Worm (Caenorhabditis elegans): ENCODE data around the gene ZK896.1.

ZK896.1 gene

ce11 chrIV:12845596-12845995 is 29.6 kb downstream of the ZK896.1 start, which contains the start of gene txt-19:
txt-19 (plus strand) TSS chrIV:12845899.
- TF ChIP-seq odd-2 (tag; optimal IDR thresholded peaks at IDR 0.05) (no peak), C08G9.2 (tag; optimal IDR thresholded peaks at IDR 0.05) (no peak), ceh-30 (tag; optimal IDR thresholded peaks at IDR 0.05) (no peak), ceh-34 (tag; optimal IDR thresholded peaks at IDR 0.05) (no peak), hlh-13 (GFP tag; optimal IDR thresholded peaks at IDR 0.05) (no peak), hlh-6 (tag; optimal IDR thresholded peaks at IDR 0.05) (no peak), ceh-9 (tag; optimal IDR thresholded peaks at IDR 0.05) (no peak), F13H6.1 (tag; optimal IDR thresholded peaks at IDR 0.05) (no peak), lin-11 (tag; optimal IDR thresholded peaks at IDR 0.05) (no peak), fax-1 (tag; optimal IDR thresholded peaks at IDR 0.05) (peak; percentile 13), dve-1 (tag; optimal IDR thresholded peaks at IDR 0.05) (no peak), ahr-1 (tag; optimal IDR thresholded peaks at IDR 0.05) (no peak), pat-9 (tag; optimal IDR thresholded peaks at IDR 0.05) (no peak), ceh-18 (tag; optimal IDR thresholded peaks at IDR 0.05) (peak; percentile 35), T23F11.4 (GFP tag; optimal IDR thresholded peaks at IDR 0.05) (no peak), gmeb-2 (tag; optimal IDR thresholded peaks at IDR 0.05) (no peak), ceh-45 (GFP tag; IDR thresholded peaks at IDR 0.05) (no peak), nhr-232 (tag; optimal IDR thresholded peaks at IDR 0.05) (no peak), lim-6 (tag; optimal IDR thresholded peaks at IDR 0.05) (no peak), K02D7.2 (tag; optimal IDR thresholded peaks at IDR 0.05) (no peak), zip-5 (tag; optimal IDR thresholded peaks at IDR 0.05) (no peak), sox-2 (GFP tag; IDR thresholded peaks at IDR 0.05) (no peak), eyg-1 (tag; optimal IDR thresholded peaks at IDR 0.05) (no peak), dmd-4 (tag; optimal IDR thresholded peaks at IDR 0.05; ENCODE audit: borderline replicate concordance) (no peak), hlh-30 (tag; optimal IDR thresholded peaks at IDR 0.05; ENCODE audit: insufficient read depth) (no peak), ceh-14 (tag; optimal IDR thresholded peaks at IDR 0.05) (peak; percentile 53), unc-55 (GFP tag; optimal IDR thresholded peaks at IDR 0.05) (no peak), pros-1 (tag; optimal IDR thresholded peaks at IDR 0.05) (no peak), che-1 (tag; optimal IDR thresholded peaks at IDR 0.05) (no peak), ceh-24 (tag; optimal IDR thresholded peaks at IDR 0.05) (no peak), rnt-1 (tag; optimal IDR thresholded peaks at IDR 0.05) (no peak), sdc-2 (tag; optimal IDR thresholded peaks at IDR 0.05) (no peak), sox-4 (tag; optimal IDR thresholded peaks at IDR 0.05) (no peak), npax-4 (tag; optimal IDR thresholded peaks at IDR 0.05) (no peak), K09A11.1 (tag; optimal IDR thresholded peaks at IDR 0.05; ENCODE audit: insufficient read depth) (no peak), nfya-1 (tag; optimal IDR thresholded peaks at IDR 0.05) (peak; percentile 9), unc-3 (GFP tag; conservative IDR thresholded peaks at IDR 0.05) (no peak), unc-3 (tag; optimal IDR thresholded peaks at IDR 0.05) (no peak), elt-2 (tag; optimal IDR thresholded peaks at IDR 0.05) (no peak), pha-4 (tag; optimal IDR thresholded peaks at IDR 0.05) (no peak), ztf-16 (tag; optimal IDR thresholded peaks at IDR 0.05) (no peak), Y22D7AL.16 (tag; optimal IDR thresholded peaks at IDR 0.05) (no peak), ets-4 (tag; optimal IDR thresholded peaks at IDR 0.05) (no peak), syd-9 (tag; optimal IDR thresholded peaks at IDR 0.05) (no peak), tbx-2 (tag; optimal IDR thresholded peaks at IDR 0.05) (peak; percentile 11), tbx-7 (tag; optimal IDR thresholded peaks at IDR 0.05) (no peak), unc-42 (tag; optimal IDR thresholded peaks at IDR 0.05) (peak; percentile 27), mec-3 (tag; optimal IDR thresholded peaks at IDR 0.05; ENCODE audit: borderline replicate concordance) (no peak), ceh-31 (tag; optimal IDR thresholded peaks at IDR 0.05) (peak; percentile 42), pax-1 (tag; optimal IDR thresholded peaks at IDR 0.05) (no peak), ceh-22 (tag; optimal IDR thresholded peaks at IDR 0.05) (no peak), ttx-3 (tag; optimal IDR thresholded peaks at IDR 0.05) (no peak), elt-4 (tag; optimal IDR thresholded peaks at IDR 0.05) (no peak), pha-2 (tag; optimal IDR thresholded peaks at IDR 0.05) (no peak)
